Worm (Caenorhabditis elegans) whole organism, late embryonic: Measurements from ENCODE around the gene pola-1.

Experiments
- C08G9.2 ChIP-seq: sonication (generic microtip); optimal IDR thresholded peaks from 2 replicates; lab custom pipeline; 2016; ENCODE audit warnings: mild to moderate bottlenecking, missing genetic modification characterization, moderate library complexity, missing compliant biosample characterization
- C38D4.7 ChIP-seq: fragments of 200-800 bp; sonication (Bioruptor generic); optimal IDR thresholded peaks from 2 replicates; lab custom pipeline; 2018; ENCODE audit warnings: mild to moderate bottlenecking, missing genetic modification characterization, moderate library complexity, missing compliant biosample characterization
- F13H6.1 ChIP-seq: sonication (generic microtip); optimal IDR thresholded peaks from 2 replicates; lab custom pipeline; 2016; ENCODE audit warnings: missing genetic modification characterization, missing compliant biosample characterization
- K09A11.1 ChIP-seq: sonication (generic microtip); optimal IDR thresholded peaks from 2 replicates; lab custom pipeline; 2017; ENCODE audit warnings: antibody characterized with exemption, mild to moderate bottlenecking, missing genetic modification characterization, missing compliant biosample characterization; ENCODE audit not compliant: insufficient read depth
- ahr-1 ChIP-seq: sonication (generic microtip); optimal IDR thresholded peaks from 2 replicates; lab custom pipeline; 2016; ENCODE audit warnings: missing genetic modification characterization, missing compliant biosample characterization
- ama-1 ChIP-seq: fragments of 150-350 bp; optimal IDR thresholded peaks from 2 replicates; lab custom pipeline; 2014
- ceh-14 ChIP-seq: sonication (generic microtip); optimal IDR thresholded peaks from 2 replicates; lab custom pipeline; 2016; ENCODE audit warnings: missing genotype, missing genetic modification characterization, missing compliant biosample characterization
- ceh-18 ChIP-seq: sonication (generic microtip); optimal IDR thresholded peaks from 2 replicates; lab custom pipeline; 2016; ENCODE audit warnings: missing genetic modification characterization, missing compliant biosample characterization
- ceh-2 ChIP-seq: sonication (generic microtip); optimal IDR thresholded peaks from 2 replicates; lab custom pipeline; 2016; ENCODE audit warnings: missing genotype, missing genetic modification characterization, missing compliant biosample characterization
- ceh-31 ChIP-seq: sonication (generic microtip); optimal IDR thresholded peaks from 2 replicates; lab custom pipeline; 2016; ENCODE audit warnings: missing genetic modification characterization, missing compliant biosample characterization
- ceh-34 ChIP-seq: sonication (generic microtip); optimal IDR thresholded peaks from 2 replicates; lab custom pipeline; 2016; ENCODE audit warnings: mild to moderate bottlenecking, missing genetic modification characterization, missing compliant biosample characterization
- ceh-45 ChIP-seq: fragments of 200-800 bp; sonication (Bioruptor generic); IDR thresholded peaks from 2 replicates; pipeline ENCODE4 v1.3.6; 2022; ENCODE audit warnings: missing genetic modification reagents, missing genetic modification characterization, missing compliant biosample characterization
- ceh-48 ChIP-seq: sonication (generic microtip); optimal IDR thresholded peaks from 2 replicates; lab custom pipeline; 2016; ENCODE audit warnings: missing genetic modification characterization, inconsistent platforms, missing compliant biosample characterization
- ceh-6 ChIP-seq: fragments of 200-800 bp; sonication (Bioruptor generic); optimal IDR thresholded peaks from 2 replicates; lab custom pipeline; 2018; ENCODE audit warnings: mild to moderate bottlenecking, missing genetic modification characterization, missing compliant biosample characterization
- che-1 ChIP-seq: sonication (generic microtip); optimal IDR thresholded peaks from 2 replicates; lab custom pipeline; 2016; ENCODE audit warnings: mild to moderate bottlenecking, missing genetic modification characterization, missing compliant biosample characterization
- dmd-4 ChIP-seq: sonication (generic microtip); optimal IDR thresholded peaks from 2 replicates; lab custom pipeline; 2016; ENCODE audit warnings: borderline replicate concordance, missing genetic modification characterization, missing compliant biosample characterization
- elt-2 ChIP-seq: sonication (generic microtip); optimal IDR thresholded peaks from 2 replicates; lab custom pipeline; 2016; ENCODE audit warnings: missing genetic modification reagents, missing genetic modification characterization, missing compliant biosample characterization
- elt-4 ChIP-seq: sonication (generic microtip); optimal IDR thresholded peaks from 2 replicates; lab custom pipeline; 2016; ENCODE audit warnings: missing genetic modification characterization, missing compliant biosample characterization
- ets-4 ChIP-seq: sonication (generic microtip); optimal IDR thresholded peaks from 2 replicates; lab custom pipeline; 2016; ENCODE audit warnings: missing genetic modification characterization, missing compliant biosample characterization
- fax-1 ChIP-seq: sonication (generic microtip); optimal IDR thresholded peaks from 2 replicates; lab custom pipeline; 2016; ENCODE audit warnings: missing genotype, missing genetic modification characterization, missing compliant biosample characterization
- fkh-10 ChIP-seq: fragments of 150-350 bp; optimal IDR thresholded peaks from 2 replicates; lab custom pipeline; 2014; ENCODE audit warnings: missing biosample characterization, missing genetic modification reagents, missing genetic modification characterization
- gmeb-2 ChIP-seq: sonication (generic microtip); optimal IDR thresholded peaks from 2 replicates; lab custom pipeline; 2016; ENCODE audit warnings: missing genetic modification characterization, inconsistent platforms, missing compliant biosample characterization
- hlh-13 ChIP-seq: fragments of 200-800 bp; sonication (Bioruptor generic); optimal IDR thresholded peaks from 2 replicates; lab custom pipeline; 2018; ENCODE audit warnings: mild to moderate bottlenecking, missing genetic modification characterization, missing compliant biosample characterization
- hlh-15 ChIP-seq: sonication (generic microtip); optimal IDR thresholded peaks from 2 replicates; lab custom pipeline; 2016; ENCODE audit warnings: missing genetic modification characterization, missing compliant biosample characterization
- hlh-30 ChIP-seq: sonication (generic microtip); optimal IDR thresholded peaks from 2 replicates; lab custom pipeline; 2017; ENCODE audit warnings: antibody characterized with exemption, missing genetic modification characterization, missing compliant biosample characterization; ENCODE audit not compliant: insufficient read depth
- hlh-6 ChIP-seq: sonication (generic microtip); optimal IDR thresholded peaks from 2 replicates; lab custom pipeline; 2016; ENCODE audit warnings: missing genotype, missing genetic modification characterization, missing compliant biosample characterization
- hlh-8 ChIP-seq: sonication (generic microtip); optimal IDR thresholded peaks from 2 replicates; lab custom pipeline; 2016; ENCODE audit warnings: missing genotype, missing genetic modification characterization, missing compliant biosample characterization
- lim-6 ChIP-seq: sonication (generic microtip); optimal IDR thresholded peaks from 2 replicates; lab custom pipeline; 2016; ENCODE audit warnings: missing genetic modification characterization, missing compliant biosample characterization
- mec-3 ChIP-seq: sonication (generic microtip); optimal IDR thresholded peaks from 2 replicates; lab custom pipeline; 2016; ENCODE audit warnings: borderline replicate concordance, missing genetic modification characterization, missing compliant biosample characterization
- nfya-1 ChIP-seq: sonication (generic microtip); optimal IDR thresholded peaks from 2 replicates; lab custom pipeline; 2017; ENCODE audit warnings: missing genetic modification characterization, mild to moderate bottlenecking, missing compliant biosample characterization, antibody characterized with exemption, moderate library complexity
- pat-9 ChIP-seq: fragments of 200-800 bp; sonication (Bioruptor generic); optimal IDR thresholded peaks from 2 replicates; lab custom pipeline; 2018; ENCODE audit warnings: mild to moderate bottlenecking, missing genetic modification characterization, moderate library complexity, missing compliant biosample characterization
- pha-2 ChIP-seq: sonication (generic microtip); optimal IDR thresholded peaks from 2 replicates; lab custom pipeline; 2017; ENCODE audit warnings: mild to moderate bottlenecking, missing genetic modification characterization, missing compliant biosample characterization
- pha-4 ChIP-seq: fragments of 150-350 bp; optimal IDR thresholded peaks from 2 replicates; lab custom pipeline; 2018; ENCODE audit warnings: missing biosample characterization, missing genetic modification reagents, missing genetic modification characterization
- pqm-1 ChIP-seq: sonication (generic microtip); optimal IDR thresholded peaks from 2 replicates; lab custom pipeline; 2016; ENCODE audit warnings: missing genetic modification characterization, missing compliant biosample characterization
- pros-1 ChIP-seq: fragments of 150-350 bp; optimal IDR thresholded peaks from 2 replicates; lab custom pipeline; 2014; ENCODE audit warnings: missing biosample characterization, missing genetic modification reagents, missing genetic modification characterization
- ref-2 ChIP-seq: sonication (generic microtip); optimal IDR thresholded peaks from 2 replicates; lab custom pipeline; 2016; ENCODE audit warnings: missing genetic modification characterization, missing compliant biosample characterization
- rnt-1 ChIP-seq: sonication (generic microtip); optimal IDR thresholded peaks from 2 replicates; lab custom pipeline; 2016; ENCODE audit warnings: missing genetic modification characterization, missing compliant biosample characterization
- sdc-2 ChIP-seq: sonication (generic microtip); optimal IDR thresholded peaks from 2 replicates; lab custom pipeline; 2016; ENCODE audit warnings: missing genotype, missing genetic modification characterization, missing compliant biosample characterization
- syd-9 ChIP-seq: sonication (generic microtip); optimal IDR thresholded peaks from 2 replicates; lab custom pipeline; 2016; ENCODE audit warnings: mild to moderate bottlenecking, missing genetic modification characterization, moderate library complexity, missing compliant biosample characterization
- tbx-2 ChIP-seq: sonication (generic microtip); optimal IDR thresholded peaks from 2 replicates; lab custom pipeline; 2016; ENCODE audit warnings: missing genetic modification characterization, missing compliant biosample characterization
- tbx-7 ChIP-seq: sonication (generic microtip); optimal IDR thresholded peaks from 2 replicates; lab custom pipeline; 2016; ENCODE audit warnings: missing genotype, missing genetic modification characterization, missing compliant biosample characterization
- ttx-3 ChIP-seq: sonication (generic microtip); optimal IDR thresholded peaks from 2 replicates; lab custom pipeline; 2016; ENCODE audit warnings: missing genetic modification reagents, missing genetic modification characterization, missing compliant biosample characterization
- unc-3 ChIP-seq, 2 experiments: fragments of 200-800 bp in 1 of 2; sonication (Bioruptor generic) in 1 of 2; sonication (generic microtip) in 1 of 2; conservative IDR thresholded peaks in 1 of 2; optimal IDR thresholded peaks in 1 of 2; 2 replicates each; pipeline versions ENCODE4 v1.3.6 to Lab custom; 2016 to 2022; ENCODE audit warnings: missing compliant biosample characterization in 2 of 2, missing genetic modification characterization in 2 of 2, missing genetic modification reagents in 1 of 2
- unc-42 ChIP-seq: sonication (generic microtip); optimal IDR thresholded peaks from 2 replicates; lab custom pipeline; 2016; ENCODE audit warnings: missing genotype, missing genetic modification characterization, missing compliant biosample characterization
- unc-86 ChIP-seq: sonication (generic microtip); optimal IDR thresholded peaks from 2 replicates; lab custom pipeline; 2016; ENCODE audit warnings: missing genetic modification characterization, missing compliant biosample characterization
- zip-5 ChIP-seq: sonication (generic microtip); optimal IDR thresholded peaks from 2 replicates; lab custom pipeline; 2016; ENCODE audit warnings: missing genetic modification characterization, missing compliant biosample characterization
- ztf-16 ChIP-seq: sonication (generic microtip); optimal IDR thresholded peaks from 2 replicates; lab custom pipeline; 2017; ENCODE audit warnings: missing genetic modification characterization, missing compliant biosample characterization

The pola-1 gene

DNA sequence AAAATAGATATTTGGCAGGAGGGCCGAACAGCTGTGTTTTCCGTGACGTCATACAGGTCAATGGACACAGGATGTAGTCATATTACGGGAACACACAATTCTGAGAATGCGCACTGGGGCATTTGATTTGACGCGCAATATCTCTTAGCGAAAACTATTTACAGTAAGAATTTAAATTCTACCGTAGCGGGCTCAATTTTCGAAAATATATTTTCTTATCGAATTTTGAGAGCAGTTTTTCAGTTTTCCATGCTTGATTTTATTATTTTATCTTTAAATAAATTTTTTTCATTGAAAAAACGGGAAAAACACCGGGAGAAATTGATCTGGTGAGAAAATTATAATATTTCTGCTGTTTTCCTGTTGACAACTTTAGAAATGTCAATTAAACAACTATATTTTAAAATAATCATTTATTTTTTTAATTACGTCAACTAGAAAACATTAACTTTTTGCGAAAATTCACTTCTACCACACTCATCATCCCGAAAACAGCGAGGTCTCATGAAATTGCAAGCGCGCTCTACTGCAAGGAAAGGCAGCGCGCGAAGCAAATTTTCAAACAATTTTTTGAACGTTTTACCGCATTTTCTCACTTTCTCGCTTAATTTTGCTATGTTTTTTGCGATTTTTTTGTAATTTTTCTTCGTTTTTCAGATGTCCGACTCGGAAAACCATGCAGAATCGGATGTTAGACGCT is at the start of gene pola-1, which contains the start of gene Y47D3A.1:
TSS of gene pola-1 (plus strand) at position 658 of the 700 bp plus-strand sequence.
TSS of gene Y47D3A.1 (minus strand) at position 51 of the 700 bp plus-strand sequence.
- TF ChIP-seq C08G9.2: peak; percentile 82
- peak; percentile 57 for TF ChIP-seq nfya-1 (tag; lab: Kevin White, UChicago)
- TF ChIP-seq ceh-45 (GFP tag; lab: Robert Waterston, UW): no peak
- TF ChIP-seq unc-42 (tag; lab: Kevin White, UChicago): peak; percentile 55
- TF ChIP-seq ceh-31 (tag; lab: Kevin White, UChicago): peak; percentile 95
- peak; percentile 55 for TF ChIP-seq ceh-34 (tag; lab: Kevin White, UChicago)
- peak; percentile 23 for TF ChIP-seq hlh-30 (tag; lab: Kevin White, UChicago)
- TF ChIP-seq zip-5 (tag; lab: Kevin White, UChicago): peak; percentile 85
- TF ChIP-seq pha-2 (tag; lab: Kevin White, UChicago): peak; percentile 13
- TF ChIP-seq ahr-1: peak; percentile 56
- TF ChIP-seq gmeb-2 (tag; lab: Kevin White, UChicago): peak; percentile 3
- no peak for TF ChIP-seq ceh-48 (tag; lab: Kevin White, UChicago)
- peak; percentile 24; the same call in 1 of the 2 replicates for TF ChIP-seq unc-3 (GFP tag; conservative IDR thresholded peaks at IDR 0.05; lab: Robert Waterston, UW)
- TF ChIP-seq unc-3 (tag; optimal IDR thresholded peaks at IDR 0.05; lab: Kevin White, UChicago): no peak
- TF ChIP-seq hlh-8 (tag; lab: Kevin White, UChicago): peak; percentile 67
- TF ChIP-seq pha-4 (tag; lab: Kevin White, UChicago): no peak
- peak; percentile 6 for TF ChIP-seq hlh-15
- TF ChIP-seq F13H6.1 (tag; lab: Kevin White, UChicago): peak; percentile 49
- TF ChIP-seq ceh-18: peak; percentile 24
- peak; percentile 47 for TF ChIP-seq ttx-3 (tag; lab: Kevin White, UChicago)
- TF ChIP-seq pros-1: peak; percentile 38
- no peak for TF ChIP-seq sdc-2 (tag; lab: Kevin White, UChicago)
- peak; percentile 49 for TF ChIP-seq unc-86 (tag; lab: Kevin White, UChicago)
- TF ChIP-seq che-1 (tag; lab: Kevin White, UChicago): peak; percentile 13
- peak; percentile 78 for TF ChIP-seq ets-4 (tag; lab: Kevin White, UChicago)
- peak; percentile 89 for TF ChIP-seq tbx-2 (tag; lab: Kevin White, UChicago)
- TF ChIP-seq fkh-10: no peak
- no peak for TF ChIP-seq ama-1 (lab: Kevin White, UChicago)
- TF ChIP-seq ref-2 (tag; lab: Kevin White, UChicago): peak; percentile 87
- TF ChIP-seq ceh-14 (tag; lab: Kevin White, UChicago): peak; percentile 67
- TF ChIP-seq C38D4.7 (GFP tag; lab: Kevin White, UChicago): peak; percentile 15
- peak; percentile 32 for TF ChIP-seq tbx-7
- TF ChIP-seq hlh-13: peak; percentile 27
- peak; percentile 74 for TF ChIP-seq elt-2 (tag; lab: Kevin White, UChicago)
- no peak for TF ChIP-seq pat-9
- peak; percentile 59 for TF ChIP-seq ztf-16 (tag; lab: Kevin White, UChicago)
- TF ChIP-seq lim-6 (tag; lab: Kevin White, UChicago): peak; percentile 67
- TF ChIP-seq ceh-2 (tag; lab: Kevin White, UChicago): peak; percentile 81
- TF ChIP-seq dmd-4: peak; percentile 36
- TF ChIP-seq pqm-1: no peak
- no peak for TF ChIP-seq hlh-6
- TF ChIP-seq fax-1: peak; percentile 80
- TF ChIP-seq rnt-1 (tag; lab: Kevin White, UChicago): peak; percentile 88

DNA sequence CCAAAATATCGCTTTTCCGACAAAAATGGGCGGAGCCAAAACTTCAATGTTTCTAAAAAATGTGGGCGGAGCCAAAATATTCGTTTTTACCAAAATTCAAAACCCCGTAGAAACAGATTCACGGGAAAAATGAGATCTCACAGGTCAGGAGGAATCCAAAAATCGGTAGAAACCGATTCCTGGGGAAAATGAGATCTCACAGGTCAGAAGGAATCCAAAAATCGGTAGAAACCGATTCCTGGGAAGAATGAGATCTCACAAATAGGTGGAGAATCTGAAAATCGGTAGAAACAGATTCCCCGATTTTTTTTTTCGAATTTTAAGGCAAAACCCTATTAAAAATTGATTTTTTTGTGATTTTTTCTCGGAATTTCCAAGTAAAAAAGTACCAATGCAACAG is 48.8 kb upstream of the pola-1 start:
- TF ChIP-seq ref-2 (tag; lab: Kevin White, UChicago) (no peak), K09A11.1 (tag; lab: Kevin White, UChicago) (no peak), pqm-1 (no peak), ceh-34 (tag; lab: Kevin White, UChicago) (peak; percentile 49), mec-3 (tag; lab: Kevin White, UChicago) (peak; percentile 71), C38D4.7 (GFP tag; lab: Kevin White, UChicago) (no peak), ama-1 (lab: Kevin White, UChicago) (no peak), hlh-15 (no peak), unc-86 (tag; lab: Kevin White, UChicago) (peak; percentile 50), ceh-31 (tag; lab: Kevin White, UChicago) (peak; percentile 97), tbx-2 (tag; lab: Kevin White, UChicago) (peak; percentile 97), elt-4 (tag; lab: Kevin White, UChicago) (no peak), ceh-6 (peak; percentile 10), ztf-16 (tag; lab: Kevin White, UChicago) (peak; percentile 0), rnt-1 (tag; lab: Kevin White, UChicago) (peak; percentile 77), pat-9 (no peak), syd-9 (tag; lab: Kevin White, UChicago) (peak; percentile 43), fax-1 (peak; percentile 84), lim-6 (tag; lab: Kevin White, UChicago) (peak; percentile 36), ets-4 (tag; lab: Kevin White, UChicago) (peak; percentile 81), pros-1 (no peak), unc-3 (GFP tag; conservative IDR thresholded peaks at IDR 0.05; lab: Robert Waterston, UW) (no peak), unc-3 (tag; optimal IDR thresholded peaks at IDR 0.05; lab: Kevin White, UChicago) (peak; percentile 16), ttx-3 (tag; lab: Kevin White, UChicago) (no peak)
